Fruit fly (Drosophila melanogaster) S2 (cell line): ENCODE data around the gene Obp69a.

ENCODE experiments used
- CG8478 ChIP-seq: fragments of >200 bp; optimal IDR thresholded peaks from 2 replicates; lab custom pipeline; 2018
- CTCF ChIP-seq, 2 experiments: fragments of >200 bp; optimal IDR thresholded peaks; 2 replicates each; lab custom pipeline; 2018

dm6 chr3L:12434432-12434831 is 38.5 kb downstream of the Obp69a start:
- no peak for TF ChIP-seq CTCF (optimal IDR thresholded peaks at IDR 0.05; lab: Kevin White, UChicago)
- no peak for TF ChIP-seq CG8478 (lab: Kevin White, UChicago)
